Worm (Caenorhabditis elegans) whole organism, late embryonic: ENCODE measurements around the gene hmg-11.

Experiments used
- C08G9.2 ChIP-seq: sonication (generic microtip); optimal IDR thresholded peaks from 2 replicates; lab custom pipeline; 2016; ENCODE audit warnings: mild to moderate bottlenecking, missing genetic modification characterization, moderate library complexity, missing compliant biosample characterization
- ceh-6 ChIP-seq: fragments of 200-800 bp; sonication (Bioruptor generic); optimal IDR thresholded peaks from 2 replicates; lab custom pipeline; 2018; ENCODE audit warnings: mild to moderate bottlenecking, missing genetic modification characterization, missing compliant biosample characterization
- dmd-4 ChIP-seq: sonication (generic microtip); optimal IDR thresholded peaks from 2 replicates; lab custom pipeline; 2016; ENCODE audit warnings: borderline replicate concordance, missing genetic modification characterization, missing compliant biosample characterization
- ets-4 ChIP-seq: sonication (generic microtip); optimal IDR thresholded peaks from 2 replicates; lab custom pipeline; 2016; ENCODE audit warnings: missing genetic modification characterization, missing compliant biosample characterization
- nfya-1 ChIP-seq: sonication (generic microtip); optimal IDR thresholded peaks from 2 replicates; lab custom pipeline; 2017; ENCODE audit warnings: missing genetic modification characterization, mild to moderate bottlenecking, missing compliant biosample characterization, antibody characterized with exemption, moderate library complexity
- pqm-1 ChIP-seq: sonication (generic microtip); optimal IDR thresholded peaks from 2 replicates; lab custom pipeline; 2016; ENCODE audit warnings: missing genetic modification characterization, missing compliant biosample characterization
- tbx-2 ChIP-seq: sonication (generic microtip); optimal IDR thresholded peaks from 2 replicates; lab custom pipeline; 2016; ENCODE audit warnings: missing genetic modification characterization, missing compliant biosample characterization

- no peak for TF ChIP-seq dmd-4 (tag; lab: Kevin White, UChicago)
- TF ChIP-seq ceh-6 (GFP tag; lab: Kevin White, UChicago) = no peak
- TF ChIP-seq ets-4 (tag; lab: Kevin White, UChicago) = no peak
- TF ChIP-seq tbx-2 = peak; percentile 25
- TF ChIP-seq C08G9.2 (tag; lab: Kevin White, UChicago) = no peak
- TF ChIP-seq pqm-1 (tag; lab: Kevin White, UChicago) = no peak
- TF ChIP-seq nfya-1 (tag; lab: Kevin White, UChicago) = peak; percentile 85
Observed at ce11 chrII:4698266-4698771, 25.4 kb downstream of the hmg-11 start, which contains the start of the genes rpn-5 and scc-1.
